Worm (Caenorhabditis elegans) whole organism, young adult: ENCODE data around the gene srh-246.

Source experiments
- T26A5.8 ChIP-seq: sonication (generic microtip); optimal IDR thresholded peaks from 2 replicates; lab custom pipeline; 2016; ENCODE audit warnings: missing genetic modification characterization, missing compliant biosample characterization
- ama-1 ChIP-seq, 3 experiments: fragments of 150-350 bp in 1 of 3; sonication (generic microtip) in 2 of 3; optimal IDR thresholded peaks; 2 replicates each; lab custom pipeline; 2014 to 2018; ENCODE audit warnings: missing biosample characterization in 2 of 3, missing genetic modification characterization in 2 of 3, missing genetic modification reagents in 2 of 3
- atf-7 ChIP-seq: sonication (generic microtip); optimal IDR thresholded peaks from 2 replicates; lab custom pipeline; 2017; ENCODE audit warnings: mild to moderate bottlenecking, missing genetic modification characterization, missing compliant biosample characterization
- athp-1 ChIP-seq: sonication (generic microtip); optimal IDR thresholded peaks from 2 replicates; lab custom pipeline; 2017; ENCODE audit warnings: mild to moderate bottlenecking, missing genetic modification characterization, missing compliant biosample characterization
- cebp-2 ChIP-seq: fragments of 200-800 bp; sonication (Bioruptor generic); IDR thresholded peaks from 2 replicates; pipeline ENCODE4 v1.3.6; 2022; ENCODE audit warnings: missing genetic modification characterization, missing compliant biosample characterization
- ceh-27 ChIP-seq: fragments of 200-800 bp; sonication (Bioruptor generic); optimal IDR thresholded peaks from 2 replicates; lab custom pipeline; 2018; ENCODE audit warnings: mild to moderate bottlenecking, missing genetic modification characterization, moderate library complexity, missing compliant biosample characterization
- ceh-79 ChIP-seq: sonication (generic microtip); optimal IDR thresholded peaks from 2 replicates; lab custom pipeline; 2017; ENCODE audit warnings: mild to moderate bottlenecking, missing genetic modification characterization, missing compliant biosample characterization
- fkh-3 ChIP-seq: sonication (generic microtip); optimal IDR thresholded peaks from 2 replicates; lab custom pipeline; 2016; ENCODE audit warnings: mild to moderate bottlenecking, missing genetic modification characterization, missing compliant biosample characterization
- lin-35 ChIP-seq, 3 experiments: fragments of 150-350 bp in 2 of 3; sonication (generic microtip) in 1 of 3; optimal IDR thresholded peaks; 2 replicates each; lab custom pipeline; 2014 to 2018; ENCODE audit warnings: missing biosample characterization in 3 of 3, missing genetic modification characterization in 3 of 3, missing genetic modification reagents in 3 of 3
- madf-8 ChIP-seq: fragments of 200-800 bp; sonication (Bioruptor generic); conservative IDR thresholded peaks from 2 replicates; pipeline ENCODE4 v1.3.6; 2022; ENCODE audit warnings: missing genetic modification reagents, missing genetic modification characterization, missing compliant biosample characterization
- snpc-4 ChIP-seq, 5 experiments: fragments of 150-350 bp in 1 of 5; sonication (generic microtip) in 4 of 5; optimal IDR thresholded peaks; 2 replicates each; lab custom pipeline; 2014 to 2018; ENCODE audit warnings: missing genetic modification characterization in 5 of 5, missing biosample characterization in 3 of 5, antibody characterized with exemption in 2 of 5, mild to moderate bottlenecking in 2 of 5, missing compliant biosample characterization in 2 of 5, missing genotype in 2 of 5, moderate library complexity in 2 of 5, missing genetic modification reagents in 1 of 5

DNA sequence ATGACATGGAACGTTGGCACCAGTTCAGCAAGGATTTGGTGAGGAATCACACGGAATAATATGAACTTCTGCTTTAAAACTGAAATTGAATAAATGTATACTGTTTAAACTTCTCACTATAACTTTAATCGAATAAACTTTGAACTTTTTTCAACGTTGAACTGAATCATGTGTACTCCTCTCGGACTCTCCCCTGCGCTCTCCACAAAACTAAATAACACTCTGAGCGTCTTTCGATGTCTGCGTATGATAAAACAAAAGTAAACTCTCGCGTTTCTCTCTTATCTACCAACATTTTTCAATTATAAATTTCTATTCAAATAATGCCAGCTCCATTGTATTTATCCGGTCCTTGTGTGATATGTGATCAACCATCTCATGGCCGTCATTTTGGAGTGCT is 25.7 kb downstream of the srh-246 start:
- no peak for TF ChIP-seq lin-35 (GFP tag; optimal IDR thresholded peaks at IDR 0.05; lab: Kevin White, UChicago)
- TF ChIP-seq fkh-3 (tag; lab: Kevin White, UChicago), result no peak
- no peak for TF ChIP-seq ceh-27 (GFP tag; lab: Kevin White, UChicago)
- no peak for TF ChIP-seq ceh-79 (tag; lab: Kevin White, UChicago)
- TF ChIP-seq snpc-4 (GFP tag; optimal IDR thresholded peaks at IDR 0.05; lab: Kevin White, UChicago), result no peak
- TF ChIP-seq snpc-4 (tag; optimal IDR thresholded peaks at IDR 0.05; lab: Kevin White, UChicago), result no peak
- no peak for TF ChIP-seq T26A5.8
- no peak for TF ChIP-seq ama-1 (optimal IDR thresholded peaks at IDR 0.05; lab: Kevin White, UChicago)
- no peak for TF ChIP-seq ama-1 (GFP tag; optimal IDR thresholded peaks at IDR 0.05; lab: Kevin White, UChicago)
- TF ChIP-seq athp-1 (tag; lab: Kevin White, UChicago), result no peak
- no peak for TF ChIP-seq atf-7 (tag; lab: Kevin White, UChicago)
- TF ChIP-seq madf-8 (GFP tag; lab: Robert Waterston, UW), result no peak
- no peak for TF ChIP-seq cebp-2 (GFP tag; lab: Robert Waterston, UW)
